Worm (Caenorhabditis elegans): ENCODE data around the gene nspc-18.
A peak's percentile ranks its signal among the peaks of the same experiment; 100 is the strongest.

Gene nspc-18

DNA sequence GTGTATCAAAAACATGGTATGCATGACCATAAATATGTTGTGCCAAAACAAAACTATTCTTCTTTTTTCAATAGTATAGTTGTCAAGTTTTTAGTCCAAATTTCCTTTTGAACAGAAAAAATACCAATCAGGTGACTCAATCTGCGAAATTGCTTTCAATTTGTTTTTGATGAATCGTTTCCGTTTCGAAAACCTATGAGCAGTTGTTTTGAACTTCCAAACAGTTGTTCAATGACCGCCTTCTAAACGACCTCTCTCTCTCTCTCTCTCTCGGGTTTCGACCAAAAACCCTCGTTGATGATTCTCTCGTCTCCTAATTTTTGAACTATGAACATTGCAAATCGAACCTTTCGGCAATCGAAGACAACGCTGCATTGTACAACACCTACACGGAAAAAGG is 38.6 kb upstream of the nspc-18 start:
- TF ChIP-seq lsy-2 (tag; optimal IDR thresholded peaks at IDR 0.05): no peak
- TF ChIP-seq hlh-1 (tag; optimal IDR thresholded peaks at IDR 0.05): peak; percentile 95
- peak; percentile 45 for TF ChIP-seq unc-62 (GFP tag; optimal IDR thresholded peaks at IDR 0.05)
- peak; percentile 24 for TF ChIP-seq unc-120 (tag; optimal IDR thresholded peaks at IDR 0.05; ENCODE audit: poor library complexity, severe bottlenecking)

DNA sequence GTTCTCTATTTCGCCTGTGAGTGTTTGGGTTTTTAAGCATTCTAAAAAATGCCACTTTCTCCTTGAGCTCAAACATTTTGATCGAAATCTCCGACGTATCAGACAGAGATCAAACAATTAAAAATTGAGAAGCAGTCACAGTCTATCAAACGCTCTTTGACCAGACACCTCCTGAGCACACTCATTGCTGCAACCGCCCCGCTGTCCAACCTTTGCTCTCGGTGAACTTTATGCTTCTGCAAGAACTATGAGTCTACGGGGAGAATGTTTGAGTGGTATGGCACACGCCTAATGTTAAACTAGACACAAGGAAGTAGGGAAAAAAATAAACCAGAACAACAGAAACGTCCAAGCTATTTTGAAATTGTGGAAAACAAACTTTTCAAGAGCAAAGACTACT is 37.8 kb upstream of the nspc-18 start:
- TF ChIP-seq tbx-8 (GFP tag; optimal IDR thresholded peaks at IDR 0.05) (no peak), ces-1 (GFP tag; optimal IDR thresholded peaks at IDR 0.05) (no peak), ham-2 (GFP tag; optimal IDR thresholded peaks at IDR 0.05) (no peak)

DNA sequence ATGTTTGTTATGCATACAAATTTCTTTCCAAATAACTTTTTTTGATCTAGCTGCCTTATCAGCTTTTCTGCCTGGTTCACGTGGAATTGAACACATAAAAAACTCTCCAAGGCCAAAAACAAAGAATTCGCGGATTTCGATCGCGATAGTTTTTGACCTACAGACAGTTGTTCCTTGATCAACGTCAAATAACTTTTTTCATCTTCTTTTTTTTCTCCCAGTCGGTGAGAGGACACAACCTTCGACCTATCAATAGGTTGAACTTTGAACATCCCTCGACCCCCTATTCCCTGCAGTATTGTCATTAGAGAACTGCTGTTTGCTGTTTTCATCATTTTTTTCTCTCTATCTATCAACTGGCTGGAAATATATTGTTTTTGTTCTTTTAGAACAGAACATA is 36.4 kb upstream of the nspc-18 start:
- TF ChIP-seq nhr-76 (tag; optimal IDR thresholded peaks at IDR 0.05) (no peak), snpc-4 (tag; optimal IDR thresholded peaks at IDR 0.05) (no peak), ztf-11 (tag; optimal IDR thresholded peaks at IDR 0.05) (no peak), ceh-83 (GFP tag; optimal IDR thresholded peaks at IDR 0.05) (no peak), sptf-1 (tag; optimal IDR thresholded peaks at IDR 0.05) (no peak), sem-2 (GFP tag; optimal IDR thresholded peaks at IDR 0.05) (no peak), ham-2 (GFP tag; optimal IDR thresholded peaks at IDR 0.05) (no peak), drap-1 (GFP tag; optimal IDR thresholded peaks at IDR 0.05) (no peak), hlh-1 (tag; optimal IDR thresholded peaks at IDR 0.05) (no peak)

DNA sequence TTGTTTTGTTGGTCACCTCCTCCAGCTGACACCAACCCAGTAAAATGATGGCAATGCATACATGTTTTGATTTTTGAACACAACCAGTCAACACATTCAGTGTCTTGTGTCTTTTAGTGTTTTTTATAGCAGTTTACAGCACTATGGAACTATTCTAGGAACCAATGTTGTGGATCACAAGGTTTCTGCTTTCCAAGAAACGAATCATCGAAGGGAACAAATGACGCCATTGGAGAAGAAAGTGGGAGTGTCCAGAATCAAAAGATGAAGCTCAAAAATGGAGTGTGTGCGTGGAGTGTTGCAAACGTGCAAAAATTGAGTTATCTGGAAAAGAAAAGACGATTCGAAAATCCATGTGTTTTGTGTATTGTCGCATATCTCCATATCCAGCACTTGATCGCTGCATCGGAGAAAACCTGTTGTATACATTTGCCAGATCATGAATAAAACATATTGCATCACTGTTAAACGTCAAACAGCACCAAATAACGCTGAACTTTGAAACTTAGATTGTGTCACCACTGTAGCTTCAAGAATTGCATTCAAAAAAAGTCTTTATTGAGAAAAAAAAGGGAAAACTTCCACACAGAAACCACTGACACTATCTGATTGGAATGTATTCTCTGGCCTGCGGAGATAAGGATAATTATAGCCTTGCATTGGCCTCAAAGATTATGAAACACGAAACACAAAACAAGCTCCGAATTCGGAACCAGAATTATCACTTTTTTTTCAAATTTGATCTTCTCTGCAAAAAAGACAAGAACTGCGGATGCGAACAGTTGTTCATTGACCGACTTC is 35.0 kb upstream of the nspc-18 start:
- TF ChIP-seq drap-1 (GFP tag; optimal IDR thresholded peaks at IDR 0.05) (no peak), unc-62 (GFP tag; optimal IDR thresholded peaks at IDR 0.05) (peak; percentile 53), sptf-1 (tag; optimal IDR thresholded peaks at IDR 0.05) (no peak), hlh-1 (tag; optimal IDR thresholded peaks at IDR 0.05) (peak; percentile 48), lsy-2 (tag; optimal IDR thresholded peaks at IDR 0.05) (no peak), flh-1 (GFP tag; optimal IDR thresholded peaks at IDR 0.05) (no peak), sem-2 (GFP tag; optimal IDR thresholded peaks at IDR 0.05) (no peak), elt-3 (tag; optimal IDR thresholded peaks at IDR 0.05) (no peak), zip-8 (tag; optimal IDR thresholded peaks at IDR 0.05) (no peak), unc-120 (tag; optimal IDR thresholded peaks at IDR 0.05; ENCODE audit: poor library complexity, severe bottlenecking) (no peak), nhr-12 (tag; optimal IDR thresholded peaks at IDR 0.05) (no peak), blmp-1 (tag; optimal IDR thresholded peaks at IDR 0.05) (no peak), ceh-43 (GFP tag; optimal IDR thresholded peaks at IDR 0.05) (no peak), elt-1 (tag; optimal IDR thresholded peaks at IDR 0.05; ENCODE audit: borderline replicate concordance, insufficient read depth) (peak; percentile 87), cnd-1 (tag; optimal IDR thresholded peaks at IDR 0.05) (no peak)

DNA sequence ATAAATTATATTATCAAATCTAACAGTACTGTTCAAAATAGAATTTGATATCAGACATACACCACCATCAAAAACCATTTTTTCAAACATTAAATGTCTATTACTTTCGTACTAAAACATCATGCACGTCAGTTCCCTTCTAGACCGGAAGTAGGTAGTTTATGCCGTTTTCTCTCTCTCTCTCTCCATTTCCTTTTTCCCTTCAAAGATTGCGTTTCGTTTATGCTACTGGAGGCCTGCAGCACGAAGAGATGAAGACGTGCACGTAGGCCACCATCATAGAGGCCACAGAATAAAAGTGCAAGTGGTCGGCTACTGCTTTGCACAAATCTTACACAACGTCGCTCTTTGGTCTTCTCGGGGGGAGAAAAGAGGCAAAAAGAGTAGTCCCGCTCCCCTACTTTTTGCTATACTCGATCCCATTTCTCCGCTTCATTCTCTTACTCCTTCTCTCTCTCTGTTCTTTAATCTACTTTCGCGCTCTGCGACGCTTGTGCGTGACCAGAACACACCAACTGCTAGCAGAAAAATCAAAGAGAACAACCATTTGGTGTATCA is 34.0 kb upstream of the nspc-18 start:
- TF ChIP-seq M03D4.4 (tag; optimal IDR thresholded peaks at IDR 0.05) (peak; percentile 38), pha-4 (tag; optimal IDR thresholded peaks at IDR 0.05) (no peak), lin-13 (tag; optimal IDR thresholded peaks at IDR 0.05) (no peak), nhr-76 (tag; optimal IDR thresholded peaks at IDR 0.05) (no peak), ztf-11 (tag; optimal IDR thresholded peaks at IDR 0.05) (no peak), ceh-83 (GFP tag; optimal IDR thresholded peaks at IDR 0.05) (no peak), bed-3 (GFP tag; optimal IDR thresholded peaks at IDR 0.05) (no peak), unc-62 (GFP tag; optimal IDR thresholded peaks at IDR 0.05) (peak; percentile 11), mls-2 (tag; optimal IDR thresholded peaks at IDR 0.05) (no peak), unc-39 (tag; optimal IDR thresholded peaks at IDR 0.05) (no peak), snpc-4 (tag; optimal IDR thresholded peaks at IDR 0.05) (no peak), nhr-12 (tag; optimal IDR thresholded peaks at IDR 0.05) (no peak), ceh-43 (GFP tag; optimal IDR thresholded peaks at IDR 0.05) (no peak), drap-1 (GFP tag; optimal IDR thresholded peaks at IDR 0.05) (peak; percentile 9), nhr-28 (tag; optimal IDR thresholded peaks at IDR 0.05) (no peak), nhr-237 (tag; optimal IDR thresholded peaks at IDR 0.05) (peak; percentile 5), ham-2 (GFP tag; optimal IDR thresholded peaks at IDR 0.05) (no peak), unc-120 (tag; optimal IDR thresholded peaks at IDR 0.05; ENCODE audit: poor library complexity, severe bottlenecking) (peak; percentile 59), mep-1 (tag; optimal IDR thresholded peaks at IDR 0.05) (no peak), flh-1 (GFP tag; optimal IDR thresholded peaks at IDR 0.05) (no peak), ces-1 (GFP tag; optimal IDR thresholded peaks at IDR 0.05) (peak; percentile 64), lsy-2 (tag; optimal IDR thresholded peaks at IDR 0.05) (peak; percentile 1), hlh-1 (tag; optimal IDR thresholded peaks at IDR 0.05) (peak; percentile 80)

Measured in whole organism, mixed stage, embryonic.